Worm (Caenorhabditis elegans): ENCODE results near the gene ift-43.
"Not testable (repeated sequence)": the region's sequence is repeated elsewhere in the genome, so short reads cannot be mapped to it uniquely, and the experiment has no call there.

ift-43 gene

ce11 chrII:5640362-5641079 is 20.1 kb downstream of the ift-43 start:
- no peak for TF ChIP-seq ceh-16 (tag; optimal IDR thresholded peaks at IDR 0.05)
- no peak for TF ChIP-seq nhr-237 (tag; optimal IDR thresholded peaks at IDR 0.05)
- no peak for TF ChIP-seq nhr-43 (tag; optimal IDR thresholded peaks at IDR 0.05; ENCODE audit: poor library complexity, severe bottlenecking)
- no peak for TF ChIP-seq mml-1 (tag; optimal IDR thresholded peaks at IDR 0.05)
- TF ChIP-seq tbx-2 (tag; optimal IDR thresholded peaks at IDR 0.05) = no peak
- no peak for TF ChIP-seq egl-5 (tag; optimal IDR thresholded peaks at IDR 0.05)
- no peak for TF ChIP-seq nfya-1 (tag; optimal IDR thresholded peaks at IDR 0.05; ENCODE audit: insufficient read depth)
- no peak for TF ChIP-seq pha-4 (tag; optimal IDR thresholded peaks at IDR 0.05)
- TF ChIP-seq ceh-82 (tag; optimal IDR thresholded peaks at IDR 0.05) = no peak
- TF ChIP-seq R02D3.7 (tag; optimal IDR thresholded peaks at IDR 0.05) = no peak

ce11 chrII:5638059-5638458 is 22.5 kb downstream of the ift-43 start, which contains the start of gene F59E12.3:
F59E12.3 (plus strand) TSS chrII:5638359.
- no peak for TF ChIP-seq hmg-11 (tag; optimal IDR thresholded peaks at IDR 0.05)
- TF ChIP-seq lin-39 (tag; optimal IDR thresholded peaks at IDR 0.05) = no peak
- no peak for TF ChIP-seq nhr-67 (tag; optimal IDR thresholded peaks at IDR 0.05)
- TF ChIP-seq ztf-4 (tag; optimal IDR thresholded peaks at IDR 0.05) = no peak
- no peak for TF ChIP-seq ceh-28 (tag; optimal IDR thresholded peaks at IDR 0.05)
- TF ChIP-seq nhr-25 (tag; optimal IDR thresholded peaks at IDR 0.05) = no peak
- TF ChIP-seq nhr-28 (tag; optimal IDR thresholded peaks at IDR 0.05) = no peak
- no peak for TF ChIP-seq unc-62 (GFP tag; optimal IDR thresholded peaks at IDR 0.05)
- TF ChIP-seq eor-1 (tag; optimal IDR thresholded peaks at IDR 0.05) = no peak
- no peak for TF ChIP-seq nhr-77 (tag; optimal IDR thresholded peaks at IDR 0.05)
- TF ChIP-seq lin-15B (tag; optimal IDR thresholded peaks at IDR 0.05) = no peak
- TF ChIP-seq daf-12 (tag; optimal IDR thresholded peaks at IDR 0.05) = no peak
- TF ChIP-seq fkh-10 (GFP tag; optimal IDR thresholded peaks at IDR 0.05) = no peak
- no peak for TF ChIP-seq fkh-2 (tag; optimal IDR thresholded peaks at IDR 0.05)
- no peak for TF ChIP-seq pha-4 (tag; optimal IDR thresholded peaks at IDR 0.05)
- no peak for TF ChIP-seq ZK546.5 (tag; optimal IDR thresholded peaks at IDR 0.05)
- no peak for TF ChIP-seq skn-1 (tag; optimal IDR thresholded peaks at IDR 0.05)
- no peak for TF ChIP-seq nhr-43 (tag; optimal IDR thresholded peaks at IDR 0.05; ENCODE audit: poor library complexity, severe bottlenecking)
- TF ChIP-seq snpc-4 (tag; optimal IDR thresholded peaks at IDR 0.05) = no peak

ce11 chrII:5636826-5637225 is 23.8 kb downstream of the ift-43 start, which contains the start of gene F59E12.8:
F59E12.8 (minus strand) TSS chrII:5636926.
- TF ChIP-seq ama-1 (optimal IDR thresholded peaks at IDR 0.05) = no peak

- peak; percentile 25 for TF ChIP-seq nfya-1 (tag; optimal IDR thresholded peaks at IDR 0.05; ENCODE audit: insufficient read depth)
- no peak for TF ChIP-seq egl-27 (tag; optimal IDR thresholded peaks at IDR 0.05)
- TF ChIP-seq ceh-28 (tag; optimal IDR thresholded peaks at IDR 0.05) = no peak
Measured at ce11 chrII:5633453-5633852, 27.1 kb downstream of the ift-43 start.

- TF ChIP-seq nhr-28 (tag; optimal IDR thresholded peaks at IDR 0.05); nhr-43 (tag; optimal IDR thresholded peaks at IDR 0.05; ENCODE audit: poor library complexity, severe bottlenecking); nhr-76 (tag; optimal IDR thresholded peaks at IDR 0.05): not testable (repeated sequence)
Measured at ce11 chrII:5630851-5631401, 29.7 kb downstream of the ift-43 start, which contains the start of the genes F59E12.6 and npl-4.1. F59E12.6 (minus strand) TSS chrII:5630951. npl-4.1 (plus strand) TSS chrII:5631351.

- no peak for TF ChIP-seq ceh-28 (tag; optimal IDR thresholded peaks at IDR 0.05)
- no peak for TF ChIP-seq nhr-28 (tag; optimal IDR thresholded peaks at IDR 0.05)
- no peak for TF ChIP-seq ama-1 (optimal IDR thresholded peaks at IDR 0.05)
- TF ChIP-seq elt-1 (tag; optimal IDR thresholded peaks at IDR 0.05) = no peak
- no peak for TF ChIP-seq nhr-67 (tag; optimal IDR thresholded peaks at IDR 0.05)
- no peak for TF ChIP-seq nhr-23 (tag; optimal IDR thresholded peaks at IDR 0.05)
- no peak for TF ChIP-seq nhr-11 (tag; optimal IDR thresholded peaks at IDR 0.05)
- no peak for TF ChIP-seq fkh-2 (tag; optimal IDR thresholded peaks at IDR 0.05)
- no peak for TF ChIP-seq unc-39 (tag; optimal IDR thresholded peaks at IDR 0.05)
- TF ChIP-seq mml-1 (tag; optimal IDR thresholded peaks at IDR 0.05) = no peak
Measured at ce11 chrII:5628326-5628818, 32.2 kb downstream of the ift-43 start, which contains the start of gene F59E12.15. F59E12.15 (minus strand) TSS chrII:5628376.

Measured in whole organism, L3 larva.